Fruit fly (Drosophila melanogaster): Measurements from ENCODE around the gene mh.

Gene mh

DNA sequence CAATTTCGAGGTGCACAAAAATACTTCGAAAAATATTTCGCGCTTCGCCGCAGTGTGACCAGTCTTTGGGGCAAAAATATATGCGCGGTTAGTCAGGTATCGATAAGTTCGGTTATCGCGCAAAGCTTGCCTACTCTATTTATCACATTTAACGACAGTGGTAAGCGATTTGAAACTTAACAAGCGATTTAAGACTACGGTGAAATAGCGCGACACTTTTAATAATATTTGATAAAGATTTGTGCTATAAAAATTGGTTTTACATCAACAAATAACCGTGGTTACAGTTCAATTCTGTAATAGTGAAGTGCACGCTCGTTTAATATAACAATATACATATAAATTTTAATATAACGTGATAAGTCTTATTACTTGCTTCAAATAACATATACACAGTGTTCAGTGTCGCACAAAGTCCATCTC is at the start of gene mh:
Gene mh (minus strand): TSS at position 34 of the 423 bp plus-strand sequence.
- no peak for TF ChIP-seq noc (tag; optimal IDR thresholded peaks at IDR 0.05)

DNA sequence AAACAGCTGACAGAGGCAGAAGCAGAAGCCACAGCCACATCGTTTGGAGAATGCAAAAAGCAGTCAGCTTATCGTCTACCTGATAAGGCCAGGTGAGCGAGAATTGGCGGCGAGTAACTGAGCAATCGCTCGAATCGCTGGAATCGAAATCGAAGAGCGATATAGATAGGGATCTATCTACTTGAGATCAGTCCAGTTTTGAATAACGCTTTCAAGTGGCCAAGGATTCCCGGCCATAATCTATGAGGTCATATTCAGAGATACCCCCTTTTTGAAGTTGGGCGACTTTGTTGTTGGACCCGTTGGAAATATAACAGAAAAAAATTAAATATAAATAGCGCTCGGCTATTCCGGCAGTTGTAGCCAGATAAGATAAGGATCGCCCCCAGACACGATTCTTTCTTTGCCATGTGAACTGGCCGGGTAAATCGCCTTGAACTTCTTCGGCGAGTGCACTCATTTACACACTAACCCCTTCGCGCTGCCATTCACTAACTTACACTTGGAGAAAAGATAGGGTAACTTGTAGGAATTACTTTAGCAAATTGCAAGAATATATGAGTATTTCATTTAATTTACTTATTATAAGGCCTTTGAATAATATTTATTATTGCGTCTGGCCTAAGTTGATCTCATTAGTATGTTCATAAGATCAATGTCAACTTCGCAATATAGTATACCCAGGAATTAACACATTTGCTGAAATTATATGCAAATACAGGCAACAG is 47.4 kb upstream of the mh start:
- no peak for TF ChIP-seq noc (tag; optimal IDR thresholded peaks at IDR 0.05)

DNA sequence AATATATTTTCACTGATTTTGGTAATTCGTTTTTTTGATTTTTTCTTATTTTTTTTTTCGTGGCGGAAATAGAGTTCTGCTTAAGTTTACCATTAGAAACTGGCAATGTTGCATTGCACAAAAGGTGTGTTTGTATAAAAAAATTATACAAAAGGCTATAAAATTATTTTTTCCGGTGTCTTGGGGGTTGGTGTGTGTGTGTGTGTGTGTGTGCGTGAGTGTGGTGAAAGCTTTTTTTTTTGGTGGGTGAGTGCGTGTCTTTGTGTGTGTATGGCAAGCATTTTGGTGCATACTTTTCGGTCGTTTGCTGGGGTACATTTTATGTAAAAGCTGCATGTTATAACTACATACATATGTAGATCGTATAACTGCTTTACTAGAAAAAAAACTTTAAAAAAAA is 36.2 kb upstream of the mh start:
- peak; percentile 46 for TF ChIP-seq noc (tag; optimal IDR thresholded peaks at IDR 0.05)

DNA sequence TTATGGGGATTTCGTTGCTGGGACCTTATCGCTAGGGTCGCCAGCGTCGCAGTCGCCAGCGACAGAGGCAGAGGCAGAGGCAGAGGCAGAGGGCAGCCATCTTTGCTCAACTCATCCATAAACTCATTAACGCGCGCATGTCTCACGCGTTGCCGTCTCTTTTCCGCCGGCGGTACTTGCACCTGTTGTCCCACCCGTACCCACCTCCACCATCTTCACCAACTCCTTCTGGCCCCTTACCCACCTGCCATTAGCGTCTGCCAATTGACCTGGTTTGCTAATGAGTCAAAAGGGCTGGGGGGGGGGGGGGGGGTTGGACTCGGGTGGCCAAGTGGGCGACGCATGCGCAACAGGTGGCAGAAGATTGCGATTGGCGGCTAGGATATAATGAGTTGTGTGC is 27.7 kb upstream of the mh start:
- TF ChIP-seq noc (tag; optimal IDR thresholded peaks at IDR 0.05) = no peak

DNA sequence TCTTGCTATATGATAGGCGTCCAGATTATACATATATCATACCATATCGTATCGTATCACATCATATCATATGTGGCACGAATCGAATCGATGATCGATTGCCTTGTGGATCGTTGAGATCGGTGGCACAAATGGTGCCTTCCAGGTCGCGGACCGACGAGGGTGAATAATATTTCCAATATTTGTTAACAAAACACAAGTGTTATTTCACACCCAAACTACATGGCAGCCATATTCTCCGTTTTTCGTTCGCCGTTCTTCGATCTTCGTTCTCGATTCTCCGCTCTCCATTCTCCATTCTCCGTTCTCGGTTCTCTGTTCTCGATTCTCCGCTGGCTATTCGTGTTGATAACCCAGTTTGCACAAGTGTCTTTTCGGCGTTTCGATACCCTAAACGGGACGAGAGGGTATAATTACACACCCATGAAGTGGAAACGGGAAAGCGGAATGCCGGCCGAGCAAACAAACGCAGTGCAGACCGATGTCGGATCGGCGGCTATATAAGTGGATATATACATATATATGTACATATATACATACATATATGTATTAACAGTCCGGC is 26.6 kb upstream of the mh start:
- TF ChIP-seq noc (tag; optimal IDR thresholded peaks at IDR 0.05) = peak; percentile 23

DNA sequence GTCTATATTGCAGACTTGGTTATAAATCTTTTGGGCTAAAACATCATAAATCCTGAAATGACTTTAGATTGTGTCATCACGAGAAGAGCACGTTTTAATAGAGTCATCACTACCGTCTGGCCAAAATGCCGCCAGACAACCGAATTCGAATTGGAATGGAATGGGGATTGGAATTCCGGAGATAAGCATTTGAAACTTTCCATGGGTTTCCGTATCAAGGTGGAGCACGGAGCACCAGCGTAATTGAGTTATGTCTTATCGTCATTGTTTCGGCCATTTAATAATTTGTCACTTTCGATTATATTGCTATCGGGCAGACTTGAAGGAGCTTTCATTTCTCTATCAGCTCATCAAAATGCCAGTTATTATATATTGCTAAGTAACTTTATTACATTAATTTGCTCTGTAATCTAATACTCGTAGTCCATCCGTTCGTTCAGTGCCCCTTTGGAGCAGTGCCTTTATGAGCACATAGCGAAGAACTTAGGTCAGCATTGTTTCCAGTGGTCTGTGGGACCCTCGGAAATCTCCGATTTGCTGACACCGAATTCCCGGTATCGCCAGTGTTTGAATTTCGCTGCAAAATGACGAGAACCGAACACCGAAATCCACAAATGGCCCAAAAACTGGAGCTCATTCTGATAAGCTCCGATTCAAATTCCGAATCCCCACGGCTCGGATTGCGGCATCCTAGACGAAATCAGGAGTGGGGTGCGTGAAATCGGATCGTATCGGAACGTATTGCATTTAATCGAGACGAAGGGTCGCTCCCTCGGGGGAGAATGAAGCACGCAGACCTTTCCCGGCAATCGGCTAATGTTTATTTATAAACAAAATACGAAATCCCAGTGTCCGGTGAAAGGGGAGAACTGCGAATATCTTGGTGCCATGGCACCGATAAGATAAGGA is 25.1 kb upstream of the mh start:
- peak; percentile 12 for TF ChIP-seq noc (tag; optimal IDR thresholded peaks at IDR 0.05)

DNA sequence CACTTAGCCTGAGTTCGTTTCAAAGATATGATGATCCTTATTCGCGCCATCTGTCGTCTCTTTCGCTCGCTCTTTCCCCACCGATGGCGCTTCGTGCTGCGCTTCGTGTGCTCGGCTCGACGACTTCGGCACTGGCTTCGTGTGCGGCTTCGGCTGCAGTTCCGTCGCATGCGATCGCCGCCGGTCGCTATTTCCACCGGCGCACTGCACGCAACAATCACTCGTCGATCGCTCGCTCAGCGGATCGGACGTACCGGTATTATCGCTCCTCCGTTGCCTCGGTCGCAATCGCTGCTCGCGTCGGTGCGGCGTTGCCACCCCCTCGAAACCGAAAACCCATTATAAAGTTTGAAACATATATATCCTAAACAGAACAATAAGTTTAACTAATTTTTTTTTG is 23.6 kb upstream of the mh start:
- TF ChIP-seq noc (tag; optimal IDR thresholded peaks at IDR 0.05) = no peak

DNA sequence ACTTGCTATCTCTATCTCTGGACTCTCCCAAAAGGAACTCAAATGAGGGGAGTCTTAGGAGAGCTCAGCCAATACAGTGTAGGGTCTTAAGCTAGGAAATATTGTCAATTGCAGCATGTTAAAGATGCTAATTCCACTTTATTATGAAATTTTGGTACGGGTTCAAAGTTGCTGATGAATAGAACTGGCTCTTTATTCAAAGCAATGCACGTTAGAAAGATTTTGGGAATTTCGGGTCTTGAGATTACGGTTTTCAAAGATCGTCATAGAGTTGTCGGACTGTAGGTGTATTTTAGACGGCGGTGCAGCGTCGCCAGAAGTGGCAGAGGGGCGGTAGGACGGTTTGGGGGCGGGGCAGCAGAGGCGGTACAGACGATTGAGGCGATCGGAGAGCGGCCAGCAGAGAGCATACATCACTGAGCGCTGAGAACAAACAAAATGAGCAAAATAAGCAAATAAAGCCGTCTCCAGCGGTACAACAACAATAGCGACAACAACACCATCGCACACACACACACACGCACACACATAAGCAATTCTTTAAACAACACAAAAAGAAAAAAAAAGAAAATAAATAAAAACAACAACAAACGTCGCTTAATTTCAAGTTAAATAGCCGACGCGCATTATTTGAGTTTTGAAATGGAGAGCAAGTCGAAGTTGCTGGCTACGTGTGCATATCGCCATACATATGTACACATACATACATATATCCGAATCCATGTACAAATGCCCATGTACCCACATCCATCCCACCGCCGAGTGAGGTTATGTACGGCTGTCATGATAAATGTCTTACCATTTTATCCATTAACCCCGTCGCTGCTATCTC is 22.5 kb upstream of the mh start:
- no peak for TF ChIP-seq noc (tag; optimal IDR thresholded peaks at IDR 0.05)

DNA sequence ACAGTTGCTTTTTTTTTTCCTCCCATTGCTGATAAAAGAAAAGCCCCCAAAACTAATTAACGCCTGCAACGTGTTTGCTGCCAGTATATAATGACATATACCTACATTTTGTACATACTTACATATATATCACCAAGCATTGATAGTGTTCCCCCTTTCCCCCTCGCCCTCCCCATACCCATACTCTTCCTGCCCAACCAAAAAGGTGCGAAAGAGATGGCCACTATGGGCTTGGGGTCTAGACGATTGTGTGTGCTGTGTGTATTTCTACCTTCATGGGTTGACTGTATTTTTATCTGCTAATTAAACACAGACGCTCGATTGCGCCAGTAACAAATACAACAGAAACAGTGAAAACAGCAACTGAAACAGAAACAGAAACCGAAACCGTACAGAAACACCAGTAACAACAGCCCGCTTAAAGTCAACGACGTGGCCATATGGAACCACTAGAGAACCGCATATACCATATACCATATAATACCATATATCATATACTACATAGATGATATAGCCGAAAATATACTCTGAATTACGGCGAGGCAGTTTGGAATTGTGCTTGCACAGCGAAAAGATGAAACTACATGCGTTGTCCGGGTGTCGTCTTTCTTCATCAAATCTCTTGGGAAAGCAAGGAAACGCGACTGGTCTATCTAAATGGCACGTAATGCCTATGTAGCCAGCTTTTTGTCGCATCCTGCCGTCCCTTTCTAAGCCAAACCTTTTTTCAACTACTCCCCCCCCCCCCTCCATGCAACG is 21.6 kb upstream of the mh start:
- no peak for TF ChIP-seq noc (tag; optimal IDR thresholded peaks at IDR 0.05)

DNA sequence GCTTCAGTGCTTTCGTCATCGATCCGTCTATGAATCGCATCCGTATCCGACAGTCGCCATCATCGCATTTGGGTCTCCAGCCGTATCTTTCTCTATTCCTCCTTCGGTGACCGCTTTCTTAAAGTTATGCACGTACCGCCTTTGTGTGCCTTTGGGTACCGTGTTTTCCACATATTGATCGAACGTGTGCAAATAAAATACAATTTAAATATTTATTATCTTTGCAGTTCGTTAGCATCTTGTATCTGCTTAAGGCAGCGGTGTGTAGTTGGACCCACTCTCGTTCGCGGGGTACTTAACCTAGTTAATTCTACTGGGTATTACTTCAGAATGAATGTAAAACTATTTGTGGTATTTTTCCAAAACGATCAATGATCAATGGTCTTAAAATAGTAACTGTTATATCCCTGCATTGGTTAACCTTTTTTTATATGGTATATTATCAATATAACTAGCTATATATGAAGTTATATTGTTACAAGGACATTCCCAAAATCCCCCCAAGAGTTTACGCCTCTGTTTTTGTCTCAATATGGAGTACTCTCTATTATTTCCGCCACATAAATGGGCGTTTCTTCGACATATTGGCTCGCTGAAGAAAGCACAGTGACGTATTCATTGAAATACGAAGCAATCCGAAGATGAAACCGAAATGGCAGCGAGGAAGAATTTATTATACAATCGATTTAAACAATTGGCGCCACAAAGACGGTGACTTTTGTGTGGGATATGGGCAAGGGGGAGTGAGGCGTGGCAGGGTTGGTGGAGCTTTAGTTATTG is 20.6 kb upstream of the mh start:
- TF ChIP-seq noc (tag; optimal IDR thresholded peaks at IDR 0.05) = no peak

DNA sequence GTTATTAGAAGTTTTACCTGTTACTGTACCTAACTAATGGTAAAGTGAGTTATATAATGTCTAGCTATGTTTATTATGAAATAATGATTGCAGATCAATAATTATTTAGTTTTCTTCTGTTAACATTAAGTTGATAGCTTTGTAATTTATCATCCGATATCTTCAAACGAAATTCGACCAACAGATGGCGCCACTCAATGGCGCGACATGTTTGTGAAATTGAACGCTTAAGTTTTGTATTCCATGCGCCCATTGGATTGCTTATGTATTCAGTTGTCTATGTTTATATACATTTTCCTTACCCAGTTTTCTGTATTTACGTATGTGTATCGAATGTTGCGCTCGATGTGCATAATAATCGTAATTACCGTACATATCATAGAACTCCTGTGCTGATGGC is 15.3 kb upstream of the mh start:
- TF ChIP-seq noc (tag; optimal IDR thresholded peaks at IDR 0.05) = no peak

DNA sequence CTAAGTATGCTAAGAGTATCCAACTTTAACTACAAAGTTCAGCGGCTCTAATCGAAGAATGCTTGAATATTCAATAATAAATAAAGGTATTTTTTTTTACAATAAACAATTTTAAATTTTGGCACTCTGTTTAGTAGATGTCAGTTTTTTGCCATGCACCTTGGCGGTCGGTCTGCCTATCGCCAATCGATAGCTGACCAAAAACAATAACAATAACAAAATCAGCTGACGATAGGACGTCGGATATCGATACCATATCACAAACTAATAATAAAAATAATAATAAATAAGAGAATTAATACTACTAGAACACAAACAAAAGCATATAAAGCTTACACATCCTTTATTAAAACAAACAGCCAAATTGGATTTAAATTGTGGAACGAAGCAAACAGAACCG is 11.5 kb upstream of the mh start, which contains the start of gene Gmap:
Gene Gmap (plus strand): TSS at position 241 of the 400 bp plus-strand sequence.
- TF ChIP-seq noc (tag; optimal IDR thresholded peaks at IDR 0.05) = no peak

DNA sequence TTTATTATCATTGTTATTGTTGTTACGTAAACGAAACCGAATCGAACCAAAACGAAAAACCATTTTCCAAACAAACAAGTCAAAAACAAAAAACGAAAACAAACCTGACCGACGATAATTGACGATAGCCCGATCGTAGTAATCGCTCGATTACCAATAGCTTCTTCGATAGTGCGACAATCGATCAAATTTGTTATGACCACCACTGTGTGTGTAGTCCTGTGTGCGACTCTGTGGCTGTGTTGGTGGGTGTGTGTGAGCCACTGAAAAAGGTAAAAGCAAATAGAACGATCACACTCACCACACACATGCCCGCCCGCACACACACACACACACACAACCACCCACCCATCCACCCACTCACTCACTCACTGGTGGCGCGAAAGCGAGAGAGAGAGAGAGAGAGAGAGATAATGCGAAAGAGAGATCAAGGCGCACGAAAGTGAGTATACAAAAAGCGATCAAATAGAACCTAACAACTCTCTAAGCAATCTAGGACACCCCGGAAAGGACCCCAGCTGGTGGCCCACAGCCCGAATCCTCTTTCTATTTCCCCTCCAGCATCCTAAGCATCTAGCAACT is 9.3 kb upstream of the mh start:
- no peak for TF ChIP-seq noc (tag; optimal IDR thresholded peaks at IDR 0.05)

Data from whole organism, larva.